Fruit fly (Drosophila melanogaster) whole organism, prepupa: ENCODE data around the gene Gdh.

Experiments used
- Blimp-1 ChIP-seq: fragments of 200-800 bp; sonication (Bioruptor generic); optimal IDR thresholded peaks from 3 replicates; lab custom pipeline; 2017; ENCODE audit warnings: missing biosample characterization, missing genetic modification characterization, mild to moderate bottlenecking, moderate library complexity, missing genetic modification reagents
- CG10669 ChIP-seq: fragments of 200-800 bp; sonication (Bioruptor generic); optimal IDR thresholded peaks from 3 replicates; lab custom pipeline; 2018; ENCODE audit warnings: missing biosample characterization, mild to moderate bottlenecking, missing genetic modification characterization, moderate library complexity
- CG11294 ChIP-seq: fragments of 200-800 bp; sonication (Bioruptor generic); IDR thresholded peaks from 2 replicates; pipeline ENCODE4 v1.3.6; 2022; ENCODE audit warnings: missing biosample characterization, missing genetic modification characterization
- CG11762 ChIP-seq: fragments of 200-800 bp; sonication (Bioruptor generic); optimal IDR thresholded peaks from 3 replicates; lab custom pipeline; 2016; ENCODE audit warnings: missing biosample characterization, missing genetic modification characterization; ENCODE audit not compliant: insufficient read depth
- CG15336 ChIP-seq: fragments of 200-800 bp; sonication (Bioruptor generic); IDR thresholded peaks from 2 replicates; pipeline ENCODE4 v1.3.6; 2022; ENCODE audit warnings: missing biosample characterization, missing genetic modification characterization
- CG32006 ChIP-seq: fragments of 200-800 bp; sonication (Bioruptor generic); optimal IDR thresholded peaks from 3 replicates; lab custom pipeline; 2017; ENCODE audit warnings: missing biosample characterization, mild to moderate bottlenecking, missing genetic modification characterization
- CG34406 ChIP-seq: fragments of 200-800 bp; sonication (Bioruptor generic); optimal IDR thresholded peaks from 3 replicates; lab custom pipeline; 2016; ENCODE audit warnings: missing biosample characterization, missing genetic modification characterization
- CG4318 ChIP-seq: fragments of 200-800 bp; sonication (Bioruptor generic); optimal IDR thresholded peaks from 3 replicates; lab custom pipeline; 2017; ENCODE audit warnings: missing biosample characterization, mild to moderate bottlenecking, missing genetic modification characterization
- CG6276 ChIP-seq: fragments of 200-800 bp; sonication (Bioruptor generic); optimal IDR thresholded peaks from 2 replicates; lab custom pipeline; 2017; ENCODE audit warnings: missing biosample characterization, mild to moderate bottlenecking, missing genetic modification characterization
- CG6792 ChIP-seq: fragments of 200-800 bp; sonication (Bioruptor generic); optimal IDR thresholded peaks from 3 replicates; lab custom pipeline; 2016; ENCODE audit warnings: missing biosample characterization, missing genetic modification characterization
- CG6808 ChIP-seq: fragments of 200-800 bp; sonication (Bioruptor generic); optimal IDR thresholded peaks from 3 replicates; lab custom pipeline; 2017; ENCODE audit warnings: missing biosample characterization, missing genetic modification characterization, mild to moderate bottlenecking, moderate library complexity, missing genetic modification reagents
- CG6854 ChIP-seq: fragments of 200-800 bp; sonication (Bioruptor generic); optimal IDR thresholded peaks from 2 replicates; lab custom pipeline; 2017; ENCODE audit warnings: missing biosample characterization, mild to moderate bottlenecking, missing genetic modification characterization
- CG7368 ChIP-seq: fragments of 200-800 bp; sonication (Bioruptor generic); optimal IDR thresholded peaks from 3 replicates; lab custom pipeline; 2016; ENCODE audit warnings: missing biosample characterization, missing genetic modification characterization
- CG8119 ChIP-seq: fragments of 200-800 bp; sonication (Bioruptor generic); IDR thresholded peaks from 3 replicates; pipeline ENCODE4 v1.3.6; 2022; ENCODE audit warnings: missing biosample characterization, missing genetic modification characterization
- CG8632 ChIP-seq: fragments of 200-800 bp; sonication (Bioruptor generic); optimal IDR thresholded peaks from 3 replicates; lab custom pipeline; 2016; ENCODE audit warnings: missing biosample characterization, missing genetic modification characterization
- CG9139 ChIP-seq: fragments of 200-800 bp; sonication (Bioruptor generic); optimal IDR thresholded peaks from 3 replicates; lab custom pipeline; 2017; ENCODE audit warnings: missing biosample characterization, mild to moderate bottlenecking, missing genetic modification characterization
- Eip75B ChIP-seq: fragments of 200-800 bp; sonication (Bioruptor generic); optimal IDR thresholded peaks from 3 replicates; lab custom pipeline; 2016; ENCODE audit warnings: missing biosample characterization, missing genetic modification characterization
- Eip78C ChIP-seq: fragments of 200-800 bp; sonication (Bioruptor generic); peaks from one replicate; lab custom pipeline; 2016; ENCODE audit warnings: missing biosample characterization, missing genetic modification characterization
- Gug ChIP-seq: fragments of 200-800 bp; sonication (Bioruptor generic); IDR thresholded peaks from 2 replicates; pipeline ENCODE4 v1.3.6; 2022; ENCODE audit warnings: missing biosample characterization, missing genetic modification characterization
- Hr38 ChIP-seq: sonication (Bioruptor generic); optimal IDR thresholded peaks from 2 replicates; lab custom pipeline; 2016; ENCODE audit warnings: missing biosample characterization, missing genetic modification characterization
- Hr39 ChIP-seq: fragments of 200-800 bp; sonication (Bioruptor generic); optimal IDR thresholded peaks from 2 replicates; lab custom pipeline; 2016; ENCODE audit warnings: missing biosample characterization, missing genetic modification characterization
- Hr4 ChIP-seq: fragments of 200-800 bp; sonication (Bioruptor generic); optimal IDR thresholded peaks from 3 replicates; lab custom pipeline; 2016; ENCODE audit warnings: missing biosample characterization, missing genetic modification characterization
- Lpt ChIP-seq: fragments of 200-800 bp; sonication (Bioruptor generic); optimal IDR thresholded peaks from 3 replicates; lab custom pipeline; 2016; ENCODE audit warnings: missing biosample characterization, missing genetic modification characterization
- OdsH ChIP-seq: fragments of 200-800 bp; sonication (Bioruptor generic); optimal IDR thresholded peaks from 3 replicates; lab custom pipeline; 2016; ENCODE audit warnings: missing biosample characterization, missing genetic modification characterization
- Smox ChIP-seq: fragments of 200-800 bp; sonication (Bioruptor generic); optimal IDR thresholded peaks from 3 replicates; lab custom pipeline; 2016; ENCODE audit warnings: missing biosample characterization, missing genetic modification characterization
- Sox102F ChIP-seq: fragments of 200-800 bp; sonication (Bioruptor generic); optimal IDR thresholded peaks from 2 replicates; lab custom pipeline; 2016; ENCODE audit warnings: missing biosample characterization, mild to moderate bottlenecking, missing genetic modification characterization
- Sox15 ChIP-seq: fragments of 200-800 bp; sonication (Bioruptor generic); optimal IDR thresholded peaks from 3 replicates; lab custom pipeline; 2016; ENCODE audit warnings: missing biosample characterization, missing genetic modification characterization
- achi ChIP-seq: fragments of 200-800 bp; sonication (Bioruptor generic); optimal IDR thresholded peaks from 3 replicates; lab custom pipeline; 2016; ENCODE audit warnings: missing biosample characterization, missing genetic modification characterization
- cyc ChIP-seq: fragments of 200-800 bp; sonication (Bioruptor generic); optimal IDR thresholded peaks from 3 replicates; lab custom pipeline; 2016; ENCODE audit warnings: missing biosample characterization, missing genetic modification characterization
- dac ChIP-seq: fragments of 200-800 bp; sonication (Bioruptor generic); optimal IDR thresholded peaks from 2 replicates; lab custom pipeline; 2017; ENCODE audit warnings: missing biosample characterization, mild to moderate bottlenecking, missing genetic modification characterization
- dsx ChIP-seq: fragments of 200-800 bp; optimal IDR thresholded peaks from 3 replicates; lab custom pipeline; 2019; ENCODE audit warnings: missing biosample characterization, mild to moderate bottlenecking, missing genetic modification characterization, moderate library complexity; ENCODE audit not compliant: poor library complexity, severe bottlenecking
- eg ChIP-seq: fragments of 200-800 bp; sonication (Bioruptor generic); IDR thresholded peaks from 3 replicates; pipeline ENCODE4 v1.3.6; 2022; ENCODE audit warnings: missing biosample characterization, missing genetic modification characterization
- esn ChIP-seq: fragments of 200-800 bp; sonication (Bioruptor generic); optimal IDR thresholded peaks from 2 replicates; lab custom pipeline; 2016; ENCODE audit warnings: missing biosample characterization, mild to moderate bottlenecking, missing genetic modification characterization, moderate library complexity
- fkh ChIP-seq: fragments of 200-800 bp; sonication (Bioruptor generic); optimal IDR thresholded peaks from 3 replicates; lab custom pipeline; 2017; ENCODE audit warnings: missing biosample characterization, mild to moderate bottlenecking, missing genetic modification characterization, moderate library complexity
- lz ChIP-seq: fragments of 200-800 bp; sonication (Bioruptor generic); optimal IDR thresholded peaks from 3 replicates; lab custom pipeline; 2016; ENCODE audit warnings: missing biosample characterization, missing genetic modification characterization
- spab ChIP-seq: fragments of 200-800 bp; sonication (Bioruptor generic); optimal IDR thresholded peaks from 2 replicates; lab custom pipeline; 2017; ENCODE audit warnings: missing biosample characterization, mild to moderate bottlenecking, missing genetic modification characterization, missing genetic modification reagents
- topi ChIP-seq: fragments of 200-800 bp; sonication (Bioruptor generic); optimal IDR thresholded peaks from 3 replicates; lab custom pipeline; 2016; ENCODE audit warnings: missing biosample characterization, missing genetic modification characterization
- vri ChIP-seq: fragments of 200-800 bp; sonication (Bioruptor generic); optimal IDR thresholded peaks from 3 replicates; lab custom pipeline; 2016; ENCODE audit warnings: missing biosample characterization, mild to moderate bottlenecking, missing genetic modification characterization

Gdh gene

DNA sequence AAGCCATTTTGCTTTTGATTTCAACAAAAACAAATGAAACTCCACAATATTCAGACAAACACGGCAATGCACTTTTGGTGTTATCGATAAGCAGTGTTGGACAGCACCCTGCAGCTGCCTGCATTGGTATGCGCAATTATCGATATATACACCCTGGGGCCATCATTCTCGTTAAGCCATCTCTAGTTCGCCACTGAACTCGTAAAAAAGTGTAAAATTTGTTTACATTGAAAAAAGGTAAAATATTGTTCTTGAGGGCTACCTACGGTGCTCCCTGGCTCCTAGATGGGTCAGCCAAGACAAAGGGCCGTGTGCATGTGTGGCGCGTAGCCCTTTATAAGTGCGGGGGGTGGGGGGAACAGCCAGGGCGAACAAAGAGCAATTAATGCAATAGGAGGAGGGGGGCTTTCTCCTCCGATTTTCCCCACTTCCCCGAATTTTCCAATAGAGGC, 43.6 kb upstream of the Gdh start, which contains the start of the genes CG13603 and CG5902 (continued):
- TF ChIP-seq Eip78C (GFP tag; lab: Kevin White, UChicago) (no peak), CG6808 (peak; percentile 40), CG10669 (GFP tag; lab: Kevin White, UChicago) (no peak), lz (GFP tag; lab: Kevin White, UChicago) (no peak), OdsH (GFP tag; lab: Kevin White, UChicago) (no peak), CG7368 (GFP tag; lab: Kevin White, UChicago) (peak; percentile 26), CG34406 (GFP tag; lab: Kevin White, UChicago) (peak; percentile 34), dac (no peak), CG8632 (GFP tag; lab: Kevin White, UChicago) (no peak), Smox (GFP tag; lab: Kevin White, UChicago) (no peak), CG8119 (GFP tag; lab: Robert Waterston, UW) (no peak), Lpt (GFP tag; lab: Kevin White, UChicago) (no peak), CG9139 (no peak), Blimp-1 (GFP tag; lab: Kevin White, UChicago) (no peak), topi (GFP tag; lab: Kevin White, UChicago) (no peak), Gug (no peak), Sox102F (GFP tag; lab: Kevin White, UChicago) (no peak), vri (GFP tag; lab: Kevin White, UChicago) (no peak), CG32006 (GFP tag; lab: Kevin White, UChicago) (no peak)
- TF ChIP-seq, all 60 proteins: peak for 15

DNA sequence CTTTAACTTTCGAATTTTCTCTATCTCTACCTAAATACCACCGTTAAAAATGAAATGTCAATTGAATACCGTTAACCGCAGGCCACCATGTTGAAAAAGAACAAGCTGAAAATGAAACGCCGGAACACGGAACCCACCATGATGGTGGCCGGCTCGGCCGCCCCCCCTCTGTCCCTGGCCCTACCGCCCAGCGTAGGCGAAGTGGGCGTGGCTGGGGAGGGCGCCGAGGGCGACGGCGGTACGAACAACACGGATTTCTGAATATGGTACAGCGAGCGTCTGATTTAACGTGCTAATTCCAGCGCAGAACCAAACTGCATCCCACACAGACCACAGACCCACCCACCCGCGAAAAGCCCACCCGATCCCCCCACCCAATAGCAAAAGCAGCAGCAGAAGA, 38.7 kb upstream of the Gdh start:
- TF ChIP-seq Eip75B (GFP tag; lab: Kevin White, UChicago) (no peak), cyc (GFP tag; lab: Kevin White, UChicago) (no peak), dac (no peak), OdsH (GFP tag; lab: Kevin White, UChicago) (no peak)
- TF ChIP-seq, all 60 proteins: peak for 0

DNA sequence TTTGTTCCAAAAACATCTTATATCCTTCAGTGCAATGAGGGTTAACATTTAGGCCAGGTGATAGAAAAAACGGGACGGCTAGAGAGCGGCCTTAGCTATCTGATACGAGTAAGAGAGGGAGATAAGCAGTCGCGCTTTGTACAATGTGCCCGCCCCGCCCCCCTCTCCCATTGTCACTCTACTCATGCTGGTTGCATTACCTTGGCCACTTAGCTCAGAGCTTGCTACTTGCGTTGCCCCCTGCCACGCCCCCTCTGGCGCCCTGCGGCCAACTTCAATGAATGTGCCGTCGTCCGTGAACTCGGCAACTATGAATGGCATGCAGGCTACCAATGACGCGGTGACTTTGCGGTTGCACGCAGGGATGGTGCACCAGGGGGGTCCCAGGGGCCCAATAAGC, 28.9 kb upstream of the Gdh start:
- TF ChIP-seq Sox15 (GFP tag; lab: Kevin White, UChicago) (no peak), Hr39 (GFP tag; lab: Kevin White, UChicago) (no peak), eg (GFP tag; lab: Robert Waterston, UW) (no peak), CG11294 (GFP tag; lab: Robert Waterston, UW) (no peak), CG11762 (GFP tag; lab: Kevin White, UChicago) (no peak), CG6276 (GFP tag; lab: Kevin White, UChicago) (no peak), Smox (GFP tag; lab: Kevin White, UChicago) (no peak), CG15336 (GFP tag; lab: Robert Waterston, UW) (no peak), CG4318 (no peak), achi (GFP tag; lab: Kevin White, UChicago) (no peak), CG6792 (GFP tag; lab: Kevin White, UChicago) (no peak), Hr38 (GFP tag; lab: Kevin White, UChicago) (no peak), Eip78C (GFP tag; lab: Kevin White, UChicago) (no peak), CG9139 (no peak), Lpt (GFP tag; lab: Kevin White, UChicago) (no peak), Hr4 (GFP tag; lab: Kevin White, UChicago) (no peak), dsx (GFP tag; lab: Kevin White, UChicago) (no peak)

DNA sequence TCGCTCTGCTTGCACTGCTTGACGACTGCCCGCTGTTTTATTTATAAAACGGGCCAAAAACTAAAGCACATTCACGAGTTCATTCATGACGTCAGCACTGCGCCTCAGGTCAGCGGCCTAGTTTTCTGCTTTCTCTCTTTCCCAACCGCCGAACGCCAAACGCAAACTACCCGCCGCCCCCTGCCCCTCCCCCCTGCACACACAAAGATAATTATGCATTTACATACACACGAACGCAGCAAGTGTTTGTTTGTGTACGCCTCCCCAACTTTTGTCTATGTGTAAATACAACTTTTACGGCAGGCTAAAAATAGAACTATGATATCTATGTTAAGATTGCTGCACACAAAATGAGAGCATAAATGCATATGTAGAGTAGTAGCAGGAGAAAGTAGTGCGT, 28.3 kb upstream of the Gdh start:
- TF ChIP-seq CG32006 (GFP tag; lab: Kevin White, UChicago) (no peak), spab (GFP tag; lab: Kevin White, UChicago) (no peak), esn (GFP tag; lab: Kevin White, UChicago) (no peak), CG6854 (GFP tag; lab: Kevin White, UChicago) (no peak), fkh (GFP tag; lab: Kevin White, UChicago) (no peak)
